Worm (Caenorhabditis elegans) whole organism, L4/young adult: Measurements from ENCODE around the gene C16C8.8.

Experiments
- W03F9.2 ChIP-seq: fragments of 150-350 bp; optimal IDR thresholded peaks from 2 replicates; lab custom pipeline; 2014; ENCODE audit warnings: missing biosample characterization, missing genetic modification characterization
- dao-5 ChIP-seq: sonication (generic microtip); optimal IDR thresholded peaks from 2 replicates; lab custom pipeline; 2016; ENCODE audit warnings: missing genotype, missing genetic modification characterization, moderate library complexity, missing compliant biosample characterization
- him-1 ChIP-seq: sonication (generic microtip); optimal IDR thresholded peaks from 2 replicates; lab custom pipeline; 2016; ENCODE audit warnings: missing genotype, missing genetic modification reagents, missing genetic modification characterization, missing compliant biosample characterization

ce11 chrII:3477171-3477570 lies 15.7 kb upstream of the C16C8.8 start, which contains the start of gene fbxb-104:
- no peak for TF ChIP-seq him-1
- no peak for TF ChIP-seq dao-5
- no peak for TF ChIP-seq W03F9.2
